Fruit fly (Drosophila melanogaster) S2 (cell line): Measurements from ENCODE around the gene Alr.

Experiments
- CG8478 ChIP-seq: fragments of >200 bp; optimal IDR thresholded peaks from 2 replicates; lab custom pipeline; 2018
- CTCF ChIP-seq, 2 experiments: fragments of >200 bp; optimal IDR thresholded peaks; 2 replicates each; lab custom pipeline; 2018

dm6 chrX:19783457-19783856, 35.3 kb downstream of the Alr start, which contains the start of gene zld:
- no peak for TF ChIP-seq CTCF (optimal IDR thresholded peaks at IDR 0.05; lab: Kevin White, UChicago)
- TF ChIP-seq CG8478: no peak
